Worm (Caenorhabditis elegans) whole organism, L2 larva: Measurements from ENCODE around the gene C55A6.1.

Experiments
- R02D3.7 ChIP-seq: fragments of 150-350 bp; optimal IDR thresholded peaks from 2 replicates; lab custom pipeline; 2014; ENCODE audit warnings: missing biosample characterization, missing genetic modification characterization
- ZK546.5 ChIP-seq: sonication (generic microtip); optimal IDR thresholded peaks from 2 replicates; lab custom pipeline; 2017; ENCODE audit warnings: missing biosample characterization, missing genetic modification characterization
- egl-27 ChIP-seq: sonication (generic microtip); optimal IDR thresholded peaks from 3 replicates; lab custom pipeline; 2017; ENCODE audit warnings: missing biosample characterization, missing genetic modification reagents, missing genetic modification characterization
- elt-3 ChIP-seq: sonication (generic microtip); optimal IDR thresholded peaks from 2 replicates; lab custom pipeline; 2017; ENCODE audit warnings: missing biosample characterization, missing genetic modification characterization
- lin-39 ChIP-seq: fragments of 150-350 bp; optimal IDR thresholded peaks from 2 replicates; lab custom pipeline; 2014; ENCODE audit warnings: missing biosample characterization, missing genetic modification reagents, missing genetic modification characterization
- lsy-2 ChIP-seq, 2 experiments: fragments of 150-350 bp in 1 of 2; sonication (generic microtip) in 1 of 2; optimal IDR thresholded peaks; 2 replicates each; lab custom pipeline; 2014 to 2017; ENCODE audit warnings: missing biosample characterization in 2 of 2, missing genetic modification characterization in 2 of 2
- mdl-1 ChIP-seq, 2 experiments: fragments of 150-350 bp in 1 of 2; sonication (generic microtip) in 1 of 2; optimal IDR thresholded peaks; 2 replicates each; lab custom pipeline; 2017; ENCODE audit warnings: missing biosample characterization in 2 of 2, missing genetic modification characterization in 2 of 2
- nhr-23 ChIP-seq: fragments of 150-350 bp; optimal IDR thresholded peaks from 2 replicates; lab custom pipeline; 2014; ENCODE audit warnings: missing biosample characterization, missing genetic modification reagents, missing genetic modification characterization
- sem-4 ChIP-seq: fragments of 150-350 bp; optimal IDR thresholded peaks from 2 replicates; lab custom pipeline; 2014; ENCODE audit warnings: missing biosample characterization, missing genetic modification reagents, missing genetic modification characterization
- unc-62 ChIP-seq: fragments of 150-350 bp; optimal IDR thresholded peaks from 2 replicates; lab custom pipeline; 2014; ENCODE audit warnings: missing biosample characterization, missing genetic modification reagents, missing genetic modification characterization
- ztf-4 ChIP-seq: fragments of 150-350 bp; optimal IDR thresholded peaks from 2 replicates; lab custom pipeline; 2014; ENCODE audit warnings: missing biosample characterization, missing genetic modification characterization

ce11 chrV:11517789-11518188, 13.0 kb upstream of the C55A6.1 start, which contains the start of gene C55A6.4:
- TF ChIP-seq egl-27 (tag; lab: Kevin White, UChicago) = no peak
- no peak for TF ChIP-seq lsy-2 (tag; optimal IDR thresholded peaks at IDR 0.05; lab: Kevin White, UChicago)
- no peak for TF ChIP-seq R02D3.7
- no peak for TF ChIP-seq ZK546.5 (tag; lab: Kevin White, UChicago)
- TF ChIP-seq mdl-1 (tag; optimal IDR thresholded peaks at IDR 0.05; lab: Kevin White, UChicago) = no peak
- no peak for TF ChIP-seq sem-4 (tag; lab: Kevin White, UChicago)
- TF ChIP-seq ztf-4 (tag; lab: Kevin White, UChicago) = no peak
- TF ChIP-seq elt-3 = no peak
- no peak for TF ChIP-seq nhr-23 (tag; lab: Kevin White, UChicago)
- no peak for TF ChIP-seq unc-62 (GFP tag; lab: Kevin White, UChicago)
- no peak for TF ChIP-seq lin-39 (tag; lab: Kevin White, UChicago)
